Worm (Caenorhabditis elegans) whole organism, L1 larva: ENCODE data around the gene ntl-4.

Source experiments
- aly-2 ChIP-seq: fragments of 150-350 bp; optimal IDR thresholded peaks from 2 replicates; lab custom pipeline; 2014; ENCODE audit warnings: missing biosample characterization, missing genetic modification characterization
- ceh-82 ChIP-seq, 3 experiments: fragments of 150-350 bp in 1 of 3; sonication (generic microtip) in 2 of 3; optimal IDR thresholded peaks; 2 replicates each; lab custom pipeline; 2014 to 2017; ENCODE audit warnings: missing biosample characterization in 3 of 3, missing genetic modification characterization in 3 of 3
- dpl-1 ChIP-seq, 3 experiments: fragments of 150-350 bp in 2 of 3; sonication (generic microtip) in 1 of 3; optimal IDR thresholded peaks; 2 replicates each; lab custom pipeline; 2014 to 2017; ENCODE audit warnings: missing biosample characterization in 3 of 3, missing genetic modification characterization in 3 of 3, missing genetic modification reagents in 3 of 3
- fkh-10 ChIP-seq: sonication (generic microtip); optimal IDR thresholded peaks from 2 replicates; lab custom pipeline; 2017; ENCODE audit warnings: missing biosample characterization, missing genetic modification reagents, missing genetic modification characterization
- fkh-8 ChIP-seq: sonication (generic microtip); optimal IDR thresholded peaks from 2 replicates; lab custom pipeline; 2016; ENCODE audit warnings: mild to moderate bottlenecking, missing genetic modification characterization, missing compliant biosample characterization
- jun-1 ChIP-seq: fragments of 150-350 bp; optimal IDR thresholded peaks from 2 replicates; lab custom pipeline; 2014; ENCODE audit warnings: missing biosample characterization, missing genetic modification reagents, missing genetic modification characterization
- lin-15B ChIP-seq: fragments of 150-350 bp; sonication (generic microtip); optimal IDR thresholded peaks from 3 replicates; lab custom pipeline; 2014; ENCODE audit warnings: missing biosample characterization, missing genetic modification characterization
- pqm-1 ChIP-seq: sonication (generic microtip); optimal IDR thresholded peaks from 3 replicates; lab custom pipeline; 2017; ENCODE audit warnings: missing biosample characterization, missing genetic modification characterization
- ztf-4 ChIP-seq: fragments of 150-350 bp; optimal IDR thresholded peaks from 2 replicates; lab custom pipeline; 2014; ENCODE audit warnings: missing biosample characterization, missing genetic modification characterization

- TF ChIP-seq ceh-82 (tag; optimal IDR thresholded peaks at IDR 0.05; lab: Kevin White, UChicago): no peak
- no peak for TF ChIP-seq jun-1 (tag; lab: Kevin White, UChicago)
- TF ChIP-seq aly-2 (tag; lab: Kevin White, UChicago): no peak
- TF ChIP-seq lin-15B (tag; lab: Kevin White, UChicago): no peak
- TF ChIP-seq dpl-1 (GFP tag; optimal IDR thresholded peaks at IDR 0.05; lab: Kevin White, UChicago): no peak
- TF ChIP-seq pqm-1 (tag; lab: Kevin White, UChicago): no peak
- TF ChIP-seq fkh-10 (GFP tag; lab: Kevin White, UChicago): peak; percentile 48
- no peak for TF ChIP-seq fkh-8 (tag; lab: Kevin White, UChicago)
- no peak for TF ChIP-seq ztf-4
Observed at ce11 chrIV:7897953-7898352, 12.4 kb upstream of the ntl-4 start.
